Worm (Caenorhabditis elegans) whole organism, L4 larva: ENCODE data around the gene Y42G9A.3.
A peak's percentile ranks its signal among the peaks of the same experiment; 100 is the strongest.

Experiments
- F44E2.7 ChIP-seq: fragments of 200-800 bp; sonication (Bioruptor generic); IDR thresholded peaks from 2 replicates; pipeline ENCODE4 v2.1.2; 2022; ENCODE audit warnings: missing genetic modification characterization, missing compliant biosample characterization
- F49E8.2 ChIP-seq: sonication (generic microtip); optimal IDR thresholded peaks from 2 replicates; lab custom pipeline; 2016; ENCODE audit warnings: missing compliant biosample characterization, mild to moderate bottlenecking, missing genetic modification characterization, borderline replicate concordance
- R02D3.7 ChIP-seq: fragments of 150-350 bp; sonication (generic microtip); optimal IDR thresholded peaks from 3 replicates; lab custom pipeline; 2014; ENCODE audit warnings: missing biosample characterization, missing genetic modification characterization
- T26A8.4 ChIP-seq: fragments of 200-800 bp; sonication (Bioruptor generic); IDR thresholded peaks from 2 replicates; pipeline ENCODE4 v1.3.6; 2022; ENCODE audit warnings: missing genetic modification characterization, missing compliant biosample characterization
- Y75B8A.6 ChIP-seq: fragments of 200-800 bp; sonication (Bioruptor generic); IDR thresholded peaks from 2 replicates; pipeline ENCODE4 v1.3.6; 2022; ENCODE audit warnings: missing genetic modification reagents, missing genetic modification characterization, missing compliant biosample characterization
- ZK546.5 ChIP-seq, 2 experiments: sonication (generic microtip); optimal IDR thresholded peaks; 2 replicates each; lab custom pipeline; 2017; ENCODE audit warnings: missing biosample characterization in 2 of 2, missing genetic modification characterization in 2 of 2
- aha-1 ChIP-seq: fragments of 150-350 bp; peaks from one replicate; lab custom pipeline; 2014; ENCODE audit warnings: missing biosample characterization, missing genetic modification characterization
- ceh-44 ChIP-seq: fragments of 200-800 bp; sonication (Bioruptor generic); IDR thresholded peaks from 2 replicates; pipeline ENCODE4 v1.3.6; 2022; ENCODE audit warnings: missing genetic modification reagents, missing genetic modification characterization, missing compliant biosample characterization
- ctbp-1 ChIP-seq: fragments of 200-800 bp; sonication (Bioruptor generic); IDR thresholded peaks from 2 replicates; pipeline ENCODE4 v1.3.6; 2022; ENCODE audit warnings: missing genetic modification reagents, missing genetic modification characterization, missing compliant biosample characterization
- daf-12 ChIP-seq: fragments of 150-350 bp; optimal IDR thresholded peaks from 2 replicates; lab custom pipeline; 2014; ENCODE audit warnings: missing biosample characterization, missing genetic modification reagents, missing genetic modification characterization
- daf-16 ChIP-seq, 3 experiments: sonication (generic microtip); optimal IDR thresholded peaks; 2 replicates each; lab custom pipeline; 2016 to 2017; ENCODE audit warnings: missing genetic modification characterization in 3 of 3, missing genetic modification reagents in 3 of 3, mild to moderate bottlenecking in 2 of 3, missing compliant biosample characterization in 2 of 3, missing biosample characterization in 1 of 3, moderate library complexity in 1 of 3
- dmd-6 ChIP-seq: fragments of 200-800 bp; sonication (Bioruptor generic); IDR thresholded peaks from 2 replicates; pipeline ENCODE4 v1.3.6; 2022; ENCODE audit warnings: missing genetic modification reagents, missing genetic modification characterization, missing compliant biosample characterization
- dmd-9 ChIP-seq: fragments of 200-800 bp; sonication (Bioruptor generic); IDR thresholded peaks from 2 replicates; pipeline ENCODE4 v1.3.6; 2022; ENCODE audit warnings: missing genetic modification reagents, missing genetic modification characterization, missing compliant biosample characterization
- dpl-1 ChIP-seq: fragments of 150-350 bp; optimal IDR thresholded peaks from 2 replicates; lab custom pipeline; 2014; ENCODE audit warnings: missing biosample characterization, missing genetic modification reagents, missing genetic modification characterization
- dve-1 ChIP-seq: sonication (generic microtip); optimal IDR thresholded peaks from 2 replicates; lab custom pipeline; 2017; ENCODE audit warnings: antibody characterized with exemption, mild to moderate bottlenecking, missing genetic modification characterization, missing compliant biosample characterization; ENCODE audit not compliant: insufficient read depth
- gei-8 ChIP-seq: fragments of 200-800 bp; sonication (Bioruptor generic); optimal IDR thresholded peaks from 2 replicates; lab custom pipeline; 2018; ENCODE audit warnings: mild to moderate bottlenecking, missing genetic modification characterization, missing compliant biosample characterization
- hlh-30 ChIP-seq: sonication (generic microtip); optimal IDR thresholded peaks from 2 replicates; lab custom pipeline; 2017; ENCODE audit warnings: antibody characterized with exemption, mild to moderate bottlenecking, missing genetic modification characterization, missing compliant biosample characterization; ENCODE audit not compliant: insufficient read depth
- hmg-1.1 ChIP-seq: fragments of 200-800 bp; sonication (Bioruptor generic); IDR thresholded peaks from 2 replicates; pipeline ENCODE4 v1.3.6; 2022; ENCODE audit warnings: missing genetic modification reagents, missing genetic modification characterization, missing compliant biosample characterization
- lin-39 ChIP-seq: fragments of 150-350 bp; optimal IDR thresholded peaks from 2 replicates; lab custom pipeline; 2014; ENCODE audit warnings: missing biosample characterization, missing genetic modification reagents, missing genetic modification characterization
- madf-5 ChIP-seq, 2 experiments: fragments of 200-800 bp; sonication (Bioruptor generic); IDR thresholded peaks; 2 replicates each; pipeline ENCODE4 v1.3.6; 2022; ENCODE audit warnings: missing compliant biosample characterization in 2 of 2, missing genetic modification characterization in 2 of 2
- mes-2 ChIP-seq: sonication (generic microtip); optimal IDR thresholded peaks from 2 replicates; lab custom pipeline; 2016; ENCODE audit warnings: missing genotype, mild to moderate bottlenecking, missing genetic modification characterization, missing compliant biosample characterization; ENCODE audit not compliant: poor library complexity, severe bottlenecking
- mxl-2 ChIP-seq: fragments of 200-800 bp; sonication (Bioruptor generic); conservative IDR thresholded peaks from 2 replicates; pipeline ENCODE4 v1.3.6; 2022; ENCODE audit warnings: missing genetic modification reagents, missing genetic modification characterization, missing compliant biosample characterization
- mxl-3 ChIP-seq: fragments of 200-800 bp; sonication (Bioruptor generic); optimal IDR thresholded peaks from 2 replicates; lab custom pipeline; 2018; ENCODE audit warnings: mild to moderate bottlenecking, missing genetic modification characterization, missing compliant biosample characterization
- nhr-10 ChIP-seq: fragments of 150-350 bp; optimal IDR thresholded peaks from 2 replicates; lab custom pipeline; 2014; ENCODE audit warnings: missing biosample characterization, missing genetic modification characterization
- nhr-111 ChIP-seq: fragments of 200-800 bp; sonication (Bioruptor generic); optimal IDR thresholded peaks from 2 replicates; lab custom pipeline; 2018; ENCODE audit warnings: mild to moderate bottlenecking, missing genetic modification characterization, missing compliant biosample characterization
- nhr-25 ChIP-seq: sonication (generic microtip); optimal IDR thresholded peaks from 2 replicates; lab custom pipeline; 2017; ENCODE audit warnings: missing genetic modification characterization, mild to moderate bottlenecking, missing compliant biosample characterization, antibody characterized with exemption, moderate library complexity, borderline replicate concordance; ENCODE audit not compliant: insufficient read depth
- nhr-28 ChIP-seq: fragments of 150-350 bp; optimal IDR thresholded peaks from 2 replicates; lab custom pipeline; 2014; ENCODE audit warnings: missing biosample characterization, missing genetic modification characterization
- pha-4 ChIP-seq, 2 experiments: fragments of 150-350 bp in 1 of 2; fragments of 200-800 bp in 1 of 2; sonication (Bioruptor generic) in 1 of 2; IDR thresholded peaks in 1 of 2; optimal IDR thresholded peaks in 1 of 2; 2 replicates each; pipeline versions ENCODE4 v1.3.6 to Lab custom; 2014 to 2022; ENCODE audit warnings: missing genetic modification characterization in 2 of 2, missing genetic modification reagents in 2 of 2, missing biosample characterization in 1 of 2, missing compliant biosample characterization in 1 of 2
- pqm-1 ChIP-seq: sonication (generic microtip); optimal IDR thresholded peaks from 2 replicates; lab custom pipeline; 2017; ENCODE audit warnings: missing biosample characterization, missing genetic modification characterization
- rbr-2 ChIP-seq: sonication (generic microtip); optimal IDR thresholded peaks from 2 replicates; lab custom pipeline; 2016; ENCODE audit warnings: missing genotype, missing genetic modification characterization, missing compliant biosample characterization
- set-16 ChIP-seq: fragments of 200-800 bp; sonication (Bioruptor generic); IDR thresholded peaks from 2 replicates; pipeline ENCODE4 v1.3.6; 2022; ENCODE audit warnings: missing genetic modification reagents, missing genetic modification characterization, missing compliant biosample characterization
- tag-97 ChIP-seq: fragments of 200-800 bp; sonication (Bioruptor generic); IDR thresholded peaks from 2 replicates; pipeline ENCODE4 v1.3.6; 2022; ENCODE audit warnings: missing genetic modification characterization, missing compliant biosample characterization
- unc-39 ChIP-seq: sonication (generic microtip); optimal IDR thresholded peaks from 2 replicates; lab custom pipeline; 2017; ENCODE audit warnings: missing biosample characterization, missing genetic modification characterization
- unc-62 ChIP-seq, 3 experiments: fragments of 150-350 bp in 1 of 3; sonication (generic microtip); optimal IDR thresholded peaks in 2 of 3; peaks in 1 of 3; 1 replicate in 1 of 3; 2 replicates in 2 of 3; lab custom pipeline; 2014 to 2017; ENCODE audit warnings: missing biosample characterization in 3 of 3, missing genetic modification characterization in 3 of 3, missing genetic modification reagents in 3 of 3, missing genotype in 1 of 3
- ztf-7 ChIP-seq: fragments of 150-350 bp; optimal IDR thresholded peaks from 2 replicates; lab custom pipeline; 2014; ENCODE audit warnings: missing biosample characterization, missing genetic modification characterization

Gene Y42G9A.3

DNA sequence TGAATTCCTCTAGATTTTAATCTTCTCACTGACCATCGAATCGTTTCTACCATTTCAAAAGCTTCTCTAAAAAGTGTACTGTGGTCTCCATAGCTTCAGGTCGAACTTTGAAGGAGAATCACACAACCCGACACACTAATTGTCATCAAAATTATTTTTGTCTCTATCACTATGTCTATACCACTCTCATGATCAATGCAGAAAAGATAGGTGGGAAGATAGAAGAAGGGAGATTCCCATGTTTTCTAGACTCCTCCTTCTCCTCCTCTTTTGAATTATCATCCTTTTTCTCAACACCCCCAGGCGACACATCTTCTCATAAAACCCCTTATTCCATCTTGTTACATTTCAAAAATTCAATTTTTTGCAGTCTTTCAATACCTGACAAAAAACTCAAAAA, at the start of gene Y42G9A.3:
Y42G9A.3 (plus strand) TSS at position 363 of the 400 bp plus-strand sequence.
- TF ChIP-seq daf-16 (GFP tag; optimal IDR thresholded peaks at IDR 0.05; lab: Kevin White, UChicago) (no peak), daf-16 (tag; optimal IDR thresholded peaks at IDR 0.05; lab: Kevin White, UChicago) (peak; percentile 30), dmd-6 (peak; percentile 45; the same call in 1 of the 2 replicates), mxl-3 (GFP tag; lab: Kevin White, UChicago) (peak; percentile 5), hlh-30 (peak; percentile 38), nhr-10 (no peak), nhr-28 (tag; lab: Kevin White, UChicago) (peak; percentile 53)

DNA sequence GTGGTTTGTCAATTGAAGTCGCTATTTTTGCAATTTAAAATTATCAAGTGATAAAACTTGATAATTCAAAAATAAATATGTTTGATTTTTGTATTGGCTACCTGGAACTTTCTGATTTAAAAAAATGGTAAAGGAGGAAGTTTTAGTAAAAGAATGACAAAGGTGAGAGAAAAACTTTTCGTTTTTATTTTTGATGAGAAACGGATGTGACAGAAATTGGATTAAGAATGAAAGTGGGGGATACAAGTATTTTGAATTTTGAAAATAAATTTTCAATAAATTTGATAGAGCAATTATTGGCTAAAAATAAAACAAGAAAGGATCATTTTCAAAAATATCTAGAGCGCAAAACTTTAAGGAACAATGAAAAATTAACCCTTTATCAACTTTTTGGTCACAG, 43.3 kb upstream of the Y42G9A.3 start, which contains the start of gene C05D10.4:
C05D10.4 (minus strand) TSS at position 101 of the 400 bp plus-strand sequence.
- TF ChIP-seq pha-4 (GFP tag; IDR thresholded peaks at IDR 0.05; lab: Robert Waterston, UW) (no peak), pha-4 (tag; optimal IDR thresholded peaks at IDR 0.05; lab: Kevin White, UChicago) (no peak), unc-39 (tag; lab: Kevin White, UChicago) (no peak), nhr-25 (tag; lab: Kevin White, UChicago) (no peak), pqm-1 (tag; lab: Kevin White, UChicago) (no peak)

DNA sequence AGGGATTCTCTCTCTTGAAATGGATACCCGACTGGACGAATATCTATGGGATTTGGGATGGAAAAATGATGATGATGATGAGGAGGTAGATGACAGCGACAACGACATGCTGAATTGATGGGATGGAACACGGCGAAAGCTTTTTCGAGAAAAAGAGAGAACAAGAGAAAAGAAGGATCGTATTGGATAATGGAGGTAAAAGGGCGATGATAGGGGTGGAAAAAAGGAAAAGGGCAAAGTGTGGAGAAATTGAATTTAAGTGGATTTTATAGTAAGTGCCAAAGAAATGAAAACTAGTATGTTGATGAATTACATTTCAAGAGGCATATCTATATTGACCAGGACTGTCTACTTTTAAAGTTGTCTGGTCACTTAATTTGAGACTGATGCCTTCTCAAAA, 40.2 kb upstream of the Y42G9A.3 start:
- TF ChIP-seq mxl-2 (GFP tag; lab: Robert Waterston, UW) = no peak
- peak in 1 of 2 experiments; percentile 83 for TF ChIP-seq unc-62 (GFP tag; optimal IDR thresholded peaks at IDR 0.05 in 1 of 2; lab: Kevin White, UChicago)
- TF ChIP-seq unc-62 (tag; optimal IDR thresholded peaks at IDR 0.05; lab: Kevin White, UChicago) = no peak

DNA sequence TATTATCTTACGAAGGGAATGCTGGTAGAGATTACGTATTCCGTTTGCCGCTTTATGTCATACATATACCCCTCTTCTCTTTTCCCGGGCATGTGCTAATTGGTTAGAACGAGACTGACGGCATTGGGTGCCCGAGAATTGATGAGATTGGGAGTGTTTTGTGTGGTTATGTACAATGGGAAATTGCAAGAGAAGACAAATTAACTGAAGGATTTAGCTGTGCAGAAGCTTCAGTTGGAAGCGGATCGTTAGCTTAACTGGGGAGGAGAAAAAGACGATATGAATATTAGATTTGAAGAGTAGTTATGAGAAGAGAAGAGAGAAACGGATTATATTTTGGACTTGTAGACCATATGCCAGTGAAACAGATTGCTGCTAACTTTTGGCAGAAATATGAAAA, 35.9 kb upstream of the Y42G9A.3 start:
- TF ChIP-seq gei-8 (no peak), madf-5 (GFP tag; IDR thresholded peaks at IDR 0.05; lab: Robert Waterston, UW) (no peak), ceh-44 (GFP tag; lab: Robert Waterston, UW) (no peak), ZK546.5 (tag; optimal IDR thresholded peaks at IDR 0.05; lab: Kevin White, UChicago) (no peak)

DNA sequence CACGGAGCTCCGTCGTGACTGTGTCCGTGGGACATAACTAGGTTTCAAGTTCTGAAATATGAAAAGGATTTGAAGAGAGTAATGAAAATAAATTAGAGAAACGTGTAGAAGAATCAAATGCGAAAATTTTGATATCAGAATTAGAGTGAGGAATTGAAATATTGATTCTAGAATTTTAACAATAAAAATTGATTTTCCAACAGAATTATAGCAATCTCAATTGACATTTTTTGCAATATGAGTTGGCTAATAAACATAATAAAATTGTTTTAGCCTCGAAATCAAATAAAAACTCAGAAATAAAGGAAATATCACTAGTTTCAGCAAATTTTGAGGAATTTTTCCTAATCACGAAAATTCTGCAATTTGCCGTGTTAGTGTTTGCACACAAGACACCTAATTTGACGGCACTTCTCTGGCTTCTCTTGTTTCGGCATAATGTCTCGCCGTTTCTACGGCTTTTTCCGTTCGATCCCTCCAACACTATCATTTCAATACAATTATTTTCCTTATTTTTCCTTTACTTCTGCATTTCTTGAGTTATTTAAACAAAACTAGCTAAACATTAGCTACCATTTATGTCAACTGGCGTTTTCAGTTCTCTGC, 29.7 kb upstream of the Y42G9A.3 start, which contains the start of gene nmt-1:
nmt-1 (minus strand) TSS at position 51 of the 606 bp plus-strand sequence.
- TF ChIP-seq daf-12 (tag; lab: Kevin White, UChicago) = no peak
- TF ChIP-seq dpl-1 = peak; percentile 52
- TF ChIP-seq ztf-7 = no peak
- no peak for TF ChIP-seq lin-39 (tag; lab: Kevin White, UChicago)
- TF ChIP-seq rbr-2 = no peak
- no peak for TF ChIP-seq tag-97 (GFP tag; lab: Robert Waterston, UW)
- TF ChIP-seq mes-2 (tag; lab: Kevin White, UChicago) = peak; percentile 51
- TF ChIP-seq mxl-3 (GFP tag; lab: Kevin White, UChicago) = no peak
- 0 out of 2 replicates have a peak, but pooled peaks have one; percentile 20 for TF ChIP-seq T26A8.4 (GFP tag; lab: Robert Waterston, UW)
- TF ChIP-seq set-16 (GFP tag; lab: Robert Waterston, UW) = no peak
- TF ChIP-seq aha-1 (tag; lab: Kevin White, UChicago) = peak; percentile 86
- no peak for TF ChIP-seq F44E2.7 (GFP tag; lab: Robert Waterston, UW)
- no peak for TF ChIP-seq dmd-9 (GFP tag; lab: Robert Waterston, UW)
- no peak for TF ChIP-seq dve-1 (tag; lab: Kevin White, UChicago)
- TF ChIP-seq nhr-28 (tag; lab: Kevin White, UChicago) = no peak
- TF ChIP-seq hmg-1.1 (GFP tag; lab: Robert Waterston, UW) = peak; percentile 55
- no peak for TF ChIP-seq R02D3.7
- TF ChIP-seq pqm-1 (tag; lab: Kevin White, UChicago) = no peak
- no peak for TF ChIP-seq nhr-111
- TF ChIP-seq F49E8.2 (tag; lab: Kevin White, UChicago) = no peak
- no peak for TF ChIP-seq Y75B8A.6
- TF ChIP-seq ctbp-1 (GFP tag; lab: Robert Waterston, UW) = no peak
